Fruit fly (Drosophila melanogaster) whole organism, prepupa: ENCODE measurements around the gene GC2.

Experiments
- Blimp-1 ChIP-seq: fragments of 200-800 bp; sonication (Bioruptor generic); optimal IDR thresholded peaks from 3 replicates; lab custom pipeline; 2017; ENCODE audit warnings: missing biosample characterization, missing genetic modification characterization, mild to moderate bottlenecking, moderate library complexity, missing genetic modification reagents
- CG10631 ChIP-seq: fragments of 200-800 bp; sonication (Bioruptor generic); optimal IDR thresholded peaks from 2 replicates; lab custom pipeline; 2016; ENCODE audit warnings: missing biosample characterization, missing genetic modification characterization
- CG11762 ChIP-seq: fragments of 200-800 bp; sonication (Bioruptor generic); optimal IDR thresholded peaks from 3 replicates; lab custom pipeline; 2016; ENCODE audit warnings: missing biosample characterization, missing genetic modification characterization; ENCODE audit not compliant: insufficient read depth
- CG11902 ChIP-seq: fragments of 200-800 bp; sonication (Bioruptor generic); optimal IDR thresholded peaks from 3 replicates; lab custom pipeline; 2016; ENCODE audit warnings: missing biosample characterization, missing genetic modification characterization
- CG15336 ChIP-seq: fragments of 200-800 bp; sonication (Bioruptor generic); IDR thresholded peaks from 2 replicates; pipeline ENCODE4 v1.3.6; 2022; ENCODE audit warnings: missing biosample characterization, missing genetic modification characterization
- CG1621 ChIP-seq: fragments of 200-800 bp; sonication (Bioruptor generic); optimal IDR thresholded peaks from 3 replicates; lab custom pipeline; 2018; ENCODE audit warnings: missing biosample characterization, mild to moderate bottlenecking, missing genetic modification characterization
- CG16779 ChIP-seq: fragments of 200-800 bp; sonication (Bioruptor generic); optimal IDR thresholded peaks from 3 replicates; lab custom pipeline; 2017; ENCODE audit warnings: missing biosample characterization, mild to moderate bottlenecking, missing genetic modification characterization
- CG3032 ChIP-seq: fragments of 200-800 bp; optimal IDR thresholded peaks from 2 replicates; lab custom pipeline; 2019; ENCODE audit warnings: missing biosample characterization, mild to moderate bottlenecking, missing genetic modification characterization, moderate library complexity
- CG32006 ChIP-seq: fragments of 200-800 bp; sonication (Bioruptor generic); optimal IDR thresholded peaks from 3 replicates; lab custom pipeline; 2017; ENCODE audit warnings: missing biosample characterization, mild to moderate bottlenecking, missing genetic modification characterization
- CG34406 ChIP-seq: fragments of 200-800 bp; sonication (Bioruptor generic); optimal IDR thresholded peaks from 3 replicates; lab custom pipeline; 2016; ENCODE audit warnings: missing biosample characterization, missing genetic modification characterization
- CG6163 ChIP-seq: fragments of 200-800 bp; sonication (Bioruptor generic); IDR thresholded peaks from 3 replicates; pipeline ENCODE4 v1.3.6; 2022; ENCODE audit warnings: missing biosample characterization, missing genetic modification characterization
- CG6276 ChIP-seq: fragments of 200-800 bp; sonication (Bioruptor generic); optimal IDR thresholded peaks from 2 replicates; lab custom pipeline; 2017; ENCODE audit warnings: missing biosample characterization, mild to moderate bottlenecking, missing genetic modification characterization
- CG6792 ChIP-seq: fragments of 200-800 bp; sonication (Bioruptor generic); optimal IDR thresholded peaks from 3 replicates; lab custom pipeline; 2016; ENCODE audit warnings: missing biosample characterization, missing genetic modification characterization
- CG6808 ChIP-seq: fragments of 200-800 bp; sonication (Bioruptor generic); optimal IDR thresholded peaks from 3 replicates; lab custom pipeline; 2017; ENCODE audit warnings: missing biosample characterization, missing genetic modification characterization, mild to moderate bottlenecking, moderate library complexity, missing genetic modification reagents
- CG6854 ChIP-seq: fragments of 200-800 bp; sonication (Bioruptor generic); optimal IDR thresholded peaks from 2 replicates; lab custom pipeline; 2017; ENCODE audit warnings: missing biosample characterization, mild to moderate bottlenecking, missing genetic modification characterization
- CG7368 ChIP-seq: fragments of 200-800 bp; sonication (Bioruptor generic); optimal IDR thresholded peaks from 3 replicates; lab custom pipeline; 2016; ENCODE audit warnings: missing biosample characterization, missing genetic modification characterization
- CG8632 ChIP-seq: fragments of 200-800 bp; sonication (Bioruptor generic); optimal IDR thresholded peaks from 3 replicates; lab custom pipeline; 2016; ENCODE audit warnings: missing biosample characterization, missing genetic modification characterization
- CG9139 ChIP-seq: fragments of 200-800 bp; sonication (Bioruptor generic); optimal IDR thresholded peaks from 3 replicates; lab custom pipeline; 2017; ENCODE audit warnings: missing biosample characterization, mild to moderate bottlenecking, missing genetic modification characterization
- Eip75B ChIP-seq: fragments of 200-800 bp; sonication (Bioruptor generic); optimal IDR thresholded peaks from 3 replicates; lab custom pipeline; 2016; ENCODE audit warnings: missing biosample characterization, missing genetic modification characterization
- Eip78C ChIP-seq: fragments of 200-800 bp; sonication (Bioruptor generic); peaks from one replicate; lab custom pipeline; 2016; ENCODE audit warnings: missing biosample characterization, missing genetic modification characterization
- Ets96B ChIP-seq: fragments of 200-800 bp; optimal IDR thresholded peaks from 2 replicates; lab custom pipeline; 2019; ENCODE audit warnings: missing biosample characterization, mild to moderate bottlenecking, missing genetic modification characterization, moderate library complexity
- Gug ChIP-seq: fragments of 200-800 bp; sonication (Bioruptor generic); IDR thresholded peaks from 2 replicates; pipeline ENCODE4 v1.3.6; 2022; ENCODE audit warnings: missing biosample characterization, missing genetic modification characterization
- Hr38 ChIP-seq: sonication (Bioruptor generic); optimal IDR thresholded peaks from 2 replicates; lab custom pipeline; 2016; ENCODE audit warnings: missing biosample characterization, missing genetic modification characterization
- Hr4 ChIP-seq: fragments of 200-800 bp; sonication (Bioruptor generic); optimal IDR thresholded peaks from 3 replicates; lab custom pipeline; 2016; ENCODE audit warnings: missing biosample characterization, missing genetic modification characterization
- Met ChIP-seq: fragments of 200-800 bp; sonication (Bioruptor generic); optimal IDR thresholded peaks from 3 replicates; lab custom pipeline; 2016; ENCODE audit warnings: missing biosample characterization, missing genetic modification characterization
- OdsH ChIP-seq: fragments of 200-800 bp; sonication (Bioruptor generic); optimal IDR thresholded peaks from 3 replicates; lab custom pipeline; 2016; ENCODE audit warnings: missing biosample characterization, missing genetic modification characterization
- Smox ChIP-seq: fragments of 200-800 bp; sonication (Bioruptor generic); optimal IDR thresholded peaks from 3 replicates; lab custom pipeline; 2016; ENCODE audit warnings: missing biosample characterization, missing genetic modification characterization
- Sox102F ChIP-seq: fragments of 200-800 bp; sonication (Bioruptor generic); optimal IDR thresholded peaks from 2 replicates; lab custom pipeline; 2016; ENCODE audit warnings: missing biosample characterization, mild to moderate bottlenecking, missing genetic modification characterization
- Sox14 ChIP-seq: fragments of 200-800 bp; sonication (Bioruptor generic); optimal IDR thresholded peaks from 3 replicates; lab custom pipeline; 2016; ENCODE audit warnings: missing biosample characterization, missing genetic modification characterization
- Sox15 ChIP-seq: fragments of 200-800 bp; sonication (Bioruptor generic); optimal IDR thresholded peaks from 3 replicates; lab custom pipeline; 2016; ENCODE audit warnings: missing biosample characterization, missing genetic modification characterization
- achi ChIP-seq: fragments of 200-800 bp; sonication (Bioruptor generic); optimal IDR thresholded peaks from 3 replicates; lab custom pipeline; 2016; ENCODE audit warnings: missing biosample characterization, missing genetic modification characterization
- acj6 ChIP-seq: fragments of 200-800 bp; sonication (Bioruptor generic); optimal IDR thresholded peaks from 3 replicates; lab custom pipeline; 2016; ENCODE audit warnings: missing biosample characterization, missing genetic modification characterization
- cyc ChIP-seq: fragments of 200-800 bp; sonication (Bioruptor generic); optimal IDR thresholded peaks from 3 replicates; lab custom pipeline; 2016; ENCODE audit warnings: missing biosample characterization, missing genetic modification characterization
- dsx ChIP-seq: fragments of 200-800 bp; optimal IDR thresholded peaks from 3 replicates; lab custom pipeline; 2019; ENCODE audit warnings: missing biosample characterization, mild to moderate bottlenecking, missing genetic modification characterization, moderate library complexity; ENCODE audit not compliant: poor library complexity, severe bottlenecking
- eg ChIP-seq: fragments of 200-800 bp; sonication (Bioruptor generic); IDR thresholded peaks from 3 replicates; pipeline ENCODE4 v1.3.6; 2022; ENCODE audit warnings: missing biosample characterization, missing genetic modification characterization
- esn ChIP-seq: fragments of 200-800 bp; sonication (Bioruptor generic); optimal IDR thresholded peaks from 2 replicates; lab custom pipeline; 2016; ENCODE audit warnings: missing biosample characterization, mild to moderate bottlenecking, missing genetic modification characterization, moderate library complexity
- fd59A ChIP-seq: fragments of 200-800 bp; sonication (Bioruptor generic); optimal IDR thresholded peaks from 2 replicates; lab custom pipeline; 2017; ENCODE audit warnings: missing biosample characterization, mild to moderate bottlenecking, missing genetic modification characterization, missing genetic modification reagents
- fkh ChIP-seq: fragments of 200-800 bp; sonication (Bioruptor generic); optimal IDR thresholded peaks from 3 replicates; lab custom pipeline; 2017; ENCODE audit warnings: missing biosample characterization, mild to moderate bottlenecking, missing genetic modification characterization, moderate library complexity
- net ChIP-seq: fragments of 200-800 bp; sonication (Bioruptor generic); optimal IDR thresholded peaks from 3 replicates; lab custom pipeline; 2016; ENCODE audit warnings: missing biosample characterization, missing genetic modification characterization
- salr ChIP-seq, 2 experiments: fragments of 200-800 bp; sonication (Bioruptor generic); optimal IDR thresholded peaks; 3 replicates each; lab custom pipeline; 2016 to 2018; ENCODE audit warnings: missing biosample characterization in 2 of 2, missing genetic modification characterization in 2 of 2, mild to moderate bottlenecking in 1 of 2
- spab ChIP-seq: fragments of 200-800 bp; sonication (Bioruptor generic); optimal IDR thresholded peaks from 2 replicates; lab custom pipeline; 2017; ENCODE audit warnings: missing biosample characterization, mild to moderate bottlenecking, missing genetic modification characterization, missing genetic modification reagents
- svp ChIP-seq: fragments of 200-800 bp; sonication (Bioruptor generic); peaks from one replicate; lab custom pipeline; 2016; ENCODE audit warnings: missing biosample characterization, missing genetic modification characterization
- topi ChIP-seq: fragments of 200-800 bp; sonication (Bioruptor generic); optimal IDR thresholded peaks from 3 replicates; lab custom pipeline; 2016; ENCODE audit warnings: missing biosample characterization, missing genetic modification characterization

The GC2 gene

dm6 chr3R:11971394-11971793 is at the start of gene GC2:
TSS of gene GC2 (plus strand) at chr3R:11971694.
- TF ChIP-seq spab (GFP tag; lab: Kevin White, UChicago) (no peak), CG11902 (GFP tag; lab: Kevin White, UChicago) (no peak), salr (GFP tag; optimal IDR thresholded peaks at IDR 0.05; lab: Kevin White, UChicago) (no peak), CG7368 (GFP tag; lab: Kevin White, UChicago) (no peak), Eip75B (GFP tag; lab: Kevin White, UChicago) (no peak), CG9139 (GFP tag; lab: Kevin White, UChicago) (no peak), CG3032 (tag; lab: Kevin White, UChicago) (no peak), CG8632 (GFP tag; lab: Kevin White, UChicago) (no peak), dsx (no peak), Hr38 (GFP tag; lab: Kevin White, UChicago) (no peak), OdsH (GFP tag; lab: Kevin White, UChicago) (no peak), net (no peak), cyc (no peak), CG10631 (GFP tag; lab: Kevin White, UChicago) (no peak), eg (GFP tag; lab: Robert Waterston, UW) (no peak), topi (no peak), Sox102F (GFP tag; lab: Kevin White, UChicago) (no peak), acj6 (no peak), Ets96B (tag; lab: Kevin White, UChicago) (no peak), Gug (GFP tag; lab: Robert Waterston, UW) (no peak)

- TF ChIP-seq CG6276 (GFP tag; lab: Kevin White, UChicago), result no peak
- no peak for TF ChIP-seq CG6163
- no peak for TF ChIP-seq eg (GFP tag; lab: Robert Waterston, UW)
- TF ChIP-seq Met (GFP tag; lab: Kevin White, UChicago), result no peak
Measured at dm6 chr3R:11930962-11931361, 40.5 kb upstream of the GC2 start, which contains the start of gene CG14731. TSS of gene CG14731 (plus strand) at chr3R:11931262.

dm6 chr3R:11933903-11934302 is 37.6 kb upstream of the GC2 start:
- peak; percentile 12 for TF ChIP-seq net
- TF ChIP-seq cyc, result no peak

dm6 chr3R:11937427-11938114 is 33.9 kb upstream of the GC2 start:
- TF ChIP-seq Eip78C (GFP tag; lab: Kevin White, UChicago), result peak; percentile 77
- peak; percentile 51 for TF ChIP-seq achi (GFP tag; lab: Kevin White, UChicago)
- TF ChIP-seq Smox (GFP tag; lab: Kevin White, UChicago), result peak; percentile 32
- TF ChIP-seq cyc, result peak; percentile 64
- TF ChIP-seq CG32006, result peak; percentile 60
- TF ChIP-seq CG6808 (GFP tag; lab: Kevin White, UChicago), result no peak
- TF ChIP-seq CG8632 (GFP tag; lab: Kevin White, UChicago), result peak; percentile 47
- peak; percentile 57 for TF ChIP-seq CG15336 (GFP tag; lab: Robert Waterston, UW)
- TF ChIP-seq dsx, result peak; percentile 32
- no peak for TF ChIP-seq fd59A (GFP tag; lab: Kevin White, UChicago)
- peak; percentile 24 for TF ChIP-seq Ets96B (tag; lab: Kevin White, UChicago)
- TF ChIP-seq Gug (GFP tag; lab: Robert Waterston, UW), result peak; percentile 55; the same call in 1 of the 2 replicates
- peak; percentile 56 for TF ChIP-seq esn (GFP tag; lab: Kevin White, UChicago)
- peak in 1 of 2 experiments; percentile 34 for TF ChIP-seq salr (GFP tag; optimal IDR thresholded peaks at IDR 0.05; lab: Kevin White, UChicago)
- no peak for TF ChIP-seq CG9139 (GFP tag; lab: Kevin White, UChicago)
- TF ChIP-seq fkh (GFP tag; lab: Kevin White, UChicago), result no peak
- peak; percentile 66 for TF ChIP-seq CG6276 (GFP tag; lab: Kevin White, UChicago)
- TF ChIP-seq Sox14 (GFP tag; lab: Kevin White, UChicago), result peak; percentile 63
- peak; percentile 32 for TF ChIP-seq CG34406 (GFP tag; lab: Kevin White, UChicago)
- TF ChIP-seq Met (GFP tag; lab: Kevin White, UChicago), result peak; percentile 65
- peak; percentile 38 for TF ChIP-seq CG6792 (GFP tag; lab: Kevin White, UChicago)
- no peak for TF ChIP-seq Sox15
- TF ChIP-seq eg (GFP tag; lab: Robert Waterston, UW), result peak; percentile 79
- TF ChIP-seq Hr38 (GFP tag; lab: Kevin White, UChicago), result no peak
- peak; percentile 50 for TF ChIP-seq Hr4 (GFP tag; lab: Kevin White, UChicago)
- TF ChIP-seq CG1621, result no peak
- no peak for TF ChIP-seq CG16779 (tag; lab: Kevin White, UChicago)
- TF ChIP-seq Blimp-1 (GFP tag; lab: Kevin White, UChicago), result no peak
- TF ChIP-seq CG6854, result peak; percentile 65
- peak; percentile 40 for TF ChIP-seq CG7368 (GFP tag; lab: Kevin White, UChicago)
- TF ChIP-seq CG6163, result peak; percentile 79
- TF ChIP-seq CG11762 (GFP tag; lab: Kevin White, UChicago), result peak; percentile 37
- peak; percentile 80 for TF ChIP-seq svp (GFP tag; lab: Kevin White, UChicago)
